Worm (Caenorhabditis elegans): ENCODE results near the gene efl-2.

ce11 chrII:13446597-13446996, 40.7 kb downstream of the efl-2 start:
- TF ChIP-seq him-1 (tag; optimal IDR thresholded peaks at IDR 0.05), result no peak
- no peak for TF ChIP-seq W03F9.2 (tag; optimal IDR thresholded peaks at IDR 0.05)

All from whole organism, L4/young adult.